Worm (Caenorhabditis elegans): ENCODE data around the gene srd-8.

The srd-8 gene

ce11 chrIV:5604465-5604864, 40.9 kb downstream of the srd-8 start (continued):
- TF ChIP-seq mdl-1 (tag; optimal IDR thresholded peaks at IDR 0.05) (peak; percentile 52 to 92), lin-39 (tag; optimal IDR thresholded peaks at IDR 0.05) (no peak), lin-13 (GFP tag; optimal IDR thresholded peaks at IDR 0.05) (no peak), unc-39 (tag; optimal IDR thresholded peaks at IDR 0.05) (no peak), Y48G9A.11 (GFP tag; IDR thresholded peaks at IDR 0.05) (no peak), ctbp-1 (GFP tag; IDR thresholded peaks at IDR 0.05) (no peak), attf-4 (tag; optimal IDR thresholded peaks at IDR 0.05) (no peak), ceh-62 (tag; optimal IDR thresholded peaks at IDR 0.05) (no peak), R02D3.7 (tag; optimal IDR thresholded peaks at IDR 0.05) (no peak), nhr-11 (tag; optimal IDR thresholded peaks at IDR 0.05) (peak; percentile 92), pqm-1 (tag; optimal IDR thresholded peaks at IDR 0.05) (no peak), daf-12 (tag; optimal IDR thresholded peaks at IDR 0.05) (no peak), ceh-82 (tag; optimal IDR thresholded peaks at IDR 0.05) (no peak), ztf-11 (tag; optimal IDR thresholded peaks at IDR 0.05) (no peak), dmd-6 (GFP tag; IDR thresholded peaks at IDR 0.05) (peak; percentile 53), dmd-8 (GFP tag; IDR thresholded peaks at IDR 0.05) (no peak), D1046.2 (GFP tag; IDR thresholded peaks at IDR 0.05) (no peak), hlh-30 (tag; optimal IDR thresholded peaks at IDR 0.05; ENCODE audit: insufficient read depth) (peak; percentile 98), lim-7 (GFP tag; IDR thresholded peaks at IDR 0.05) (no peak), nhr-77 (tag; optimal IDR thresholded peaks at IDR 0.05) (peak; percentile 30), lin-15B (tag; optimal IDR thresholded peaks at IDR 0.05) (no peak), daf-16 (GFP tag; optimal IDR thresholded peaks at IDR 0.05) (peak; percentile 66 to 98), daf-16 (tag; optimal IDR thresholded peaks at IDR 0.05) (peak; percentile 99), duxl-1 (tag; optimal IDR thresholded peaks at IDR 0.05; ENCODE audit: poor library complexity) (no peak), ZK337.2 (GFP tag; IDR thresholded peaks at IDR 0.05) (no peak), zip-11 (GFP tag; IDR thresholded peaks at IDR 0.05) (no peak), spr-3 (GFP tag; optimal IDR thresholded peaks at IDR 0.05) (no peak), nhr-111 (GFP tag; optimal IDR thresholded peaks at IDR 0.05) (no peak), ceh-20 (GFP tag; IDR thresholded peaks at IDR 0.05) (no peak), ceh-32 (tag; optimal IDR thresholded peaks at IDR 0.05; ENCODE audit: poor library complexity) (no peak), mes-2 (tag; optimal IDR thresholded peaks at IDR 0.05; ENCODE audit: poor library complexity, severe bottlenecking) (no peak), nhr-10 (tag; optimal IDR thresholded peaks at IDR 0.05) (no peak), daf-8 (GFP tag; IDR thresholded peaks at IDR 0.05) (no peak), daf-19 (GFP tag; conservative IDR thresholded peaks at IDR 0.05) (no peak), mxl-3 (GFP tag; optimal IDR thresholded peaks at IDR 0.05) (peak; percentile 52), zag-1 (tag; optimal IDR thresholded peaks at IDR 0.05) (no peak), vab-7 (GFP tag; IDR thresholded peaks at IDR 0.05) (no peak), sdz-12 (GFP tag; optimal IDR thresholded peaks at IDR 0.05) (no peak), ZK546.5 (tag; optimal IDR thresholded peaks at IDR 0.05) (no peak), lin-38 (GFP tag; IDR thresholded peaks at IDR 0.05) (no peak), nhr-25 (tag; optimal IDR thresholded peaks at IDR 0.05; ENCODE audit: borderline replicate concordance, insufficient read depth) (no peak), zfp-2 (tag; optimal IDR thresholded peaks at IDR 0.05) (no peak), aly-2 (tag; optimal IDR thresholded peaks at IDR 0.05) (no peak), Y5F2A.4 (GFP tag; optimal IDR thresholded peaks at IDR 0.05) (no peak), set-16 (GFP tag; IDR thresholded peaks at IDR 0.05) (0 out of 2 replicates have a peak, but pooled peaks have one; percentile 5), mxl-2 (GFP tag; conservative IDR thresholded peaks at IDR 0.05) (no peak), nhr-237 (tag; optimal IDR thresholded peaks at IDR 0.05) (no peak), hlh-11 (tag; optimal IDR thresholded peaks at IDR 0.05) (peak; percentile 92), F26F4.8 (GFP tag; conservative IDR thresholded peaks at IDR 0.05) (no peak), rbr-2 (tag; optimal IDR thresholded peaks at IDR 0.05) (peak; percentile 69), cey-2 (tag; optimal IDR thresholded peaks at IDR 0.05; ENCODE audit: borderline replicate concordance, insufficient read depth) (no peak), spr-1 (tag; optimal IDR thresholded peaks at IDR 0.05) (peak; percentile 32)

Data from whole organism, L4 larva.